Worm (Caenorhabditis elegans) whole organism, L1 larva: Measurements from ENCODE around the gene flp-23.
A peak's percentile ranks its signal among the peaks of the same experiment; 100 is the strongest.

Experiments used
- C04F5.9 ChIP-seq: sonication (generic microtip); optimal IDR thresholded peaks from 2 replicates; lab custom pipeline; 2016; ENCODE audit warnings: missing genetic modification characterization, missing compliant biosample characterization
- C16A3.4 ChIP-seq: fragments of 150-350 bp; optimal IDR thresholded peaks from 2 replicates; lab custom pipeline; 2014; ENCODE audit warnings: missing biosample characterization, missing genetic modification characterization
- C34B4.2 ChIP-seq: sonication (generic microtip); optimal IDR thresholded peaks from 2 replicates; lab custom pipeline; 2017; ENCODE audit warnings: mild to moderate bottlenecking, missing genetic modification characterization, missing compliant biosample characterization
- alr-1 ChIP-seq: fragments of 200-800 bp; sonication (Bioruptor generic); optimal IDR thresholded peaks from 2 replicates; lab custom pipeline; 2018; ENCODE audit warnings: borderline replicate concordance, mild to moderate bottlenecking, missing genetic modification characterization, missing compliant biosample characterization
- aly-2 ChIP-seq: fragments of 150-350 bp; optimal IDR thresholded peaks from 2 replicates; lab custom pipeline; 2014; ENCODE audit warnings: missing biosample characterization, missing genetic modification characterization
- ama-1 ChIP-seq: fragments of 150-350 bp; optimal IDR thresholded peaks from 2 replicates; lab custom pipeline; 2014
- blmp-1 ChIP-seq: fragments of 150-350 bp; optimal IDR thresholded peaks from 2 replicates; lab custom pipeline; 2014; ENCODE audit warnings: missing biosample characterization, missing genetic modification characterization
- ceh-8 ChIP-seq: fragments of 200-800 bp; sonication (Bioruptor generic); optimal IDR thresholded peaks from 2 replicates; lab custom pipeline; 2018; ENCODE audit warnings: mild to moderate bottlenecking, missing genetic modification characterization, moderate library complexity, missing compliant biosample characterization
- ceh-90 ChIP-seq: sonication (generic microtip); optimal IDR thresholded peaks from 2 replicates; lab custom pipeline; 2016; ENCODE audit warnings: missing genetic modification characterization, missing compliant biosample characterization
- ces-1 ChIP-seq: fragments of 150-350 bp; optimal IDR thresholded peaks from 2 replicates; lab custom pipeline; 2014; ENCODE audit warnings: missing biosample characterization, missing genetic modification reagents, missing genetic modification characterization
- dpl-1 ChIP-seq, 3 experiments: fragments of 150-350 bp in 2 of 3; sonication (generic microtip) in 1 of 3; optimal IDR thresholded peaks; 2 replicates each; lab custom pipeline; 2014 to 2017; ENCODE audit warnings: missing biosample characterization in 3 of 3, missing genetic modification characterization in 3 of 3, missing genetic modification reagents in 3 of 3
- efl-1 ChIP-seq, 4 experiments: fragments of 150-350 bp; optimal IDR thresholded peaks in 3 of 4; peaks in 1 of 4; 1 replicate in 1 of 4; 2 replicates in 3 of 4; lab custom pipeline; 2014; ENCODE audit warnings: missing biosample characterization in 2 of 4, missing genetic modification characterization in 2 of 4, missing genetic modification reagents in 2 of 4
- efl-3 ChIP-seq: fragments of 200-800 bp; sonication (Bioruptor generic); optimal IDR thresholded peaks from 2 replicates; lab custom pipeline; 2018; ENCODE audit warnings: mild to moderate bottlenecking, missing genetic modification characterization, missing compliant biosample characterization
- egl-27 ChIP-seq, 2 experiments: fragments of 150-350 bp in 1 of 2; sonication (generic microtip); optimal IDR thresholded peaks; 3 replicates each; lab custom pipeline; 2017 to 2018; ENCODE audit warnings: missing biosample characterization in 2 of 2, missing genetic modification characterization in 2 of 2, missing genetic modification reagents in 2 of 2
- elt-2 ChIP-seq: sonication (generic microtip); optimal IDR thresholded peaks from 2 replicates; lab custom pipeline; 2016; ENCODE audit warnings: missing genetic modification characterization, mild to moderate bottlenecking, inconsistent platforms, missing compliant biosample characterization, missing genetic modification reagents
- elt-3 ChIP-seq, 6 experiments: fragments of 150-350 bp in 1 of 6; sonication (generic microtip); optimal IDR thresholded peaks; 2 replicates each; lab custom pipeline; 2017 to 2018; ENCODE audit warnings: missing biosample characterization in 6 of 6, missing genetic modification characterization in 6 of 6, inconsistent platforms in 1 of 6
- fkh-4 ChIP-seq: sonication (generic microtip); optimal IDR thresholded peaks from 2 replicates; lab custom pipeline; 2016; ENCODE audit warnings: missing compliant biosample characterization, missing genetic modification characterization, borderline replicate concordance
- fkh-8 ChIP-seq: sonication (generic microtip); optimal IDR thresholded peaks from 2 replicates; lab custom pipeline; 2016; ENCODE audit warnings: mild to moderate bottlenecking, missing genetic modification characterization, missing compliant biosample characterization
- hpl-2 ChIP-seq: fragments of 150-350 bp; optimal IDR thresholded peaks from 2 replicates; lab custom pipeline; 2014; ENCODE audit warnings: missing biosample characterization, missing genetic modification reagents, missing genetic modification characterization
- lin-14 ChIP-seq: fragments of 200-800 bp; sonication (Bioruptor generic); optimal IDR thresholded peaks from 2 replicates; lab custom pipeline; 2018; ENCODE audit warnings: mild to moderate bottlenecking, missing genetic modification characterization, moderate library complexity, missing compliant biosample characterization
- lin-35 ChIP-seq, 2 experiments: fragments of 150-350 bp; optimal IDR thresholded peaks; 2 replicates each; lab custom pipeline; 2014; ENCODE audit warnings: missing biosample characterization in 2 of 2, missing genetic modification characterization in 2 of 2, missing genetic modification reagents in 2 of 2
- lir-3 ChIP-seq: sonication (generic microtip); optimal IDR thresholded peaks from 2 replicates; lab custom pipeline; 2016; ENCODE audit warnings: mild to moderate bottlenecking, missing genetic modification characterization, moderate library complexity, missing compliant biosample characterization; ENCODE audit not compliant: poor library complexity
- lsy-2 ChIP-seq, 2 experiments: fragments of 150-350 bp; optimal IDR thresholded peaks; 2 replicates each; lab custom pipeline; 2014; ENCODE audit warnings: missing biosample characterization in 2 of 2, missing genetic modification characterization in 2 of 2
- mdl-1 ChIP-seq, 2 experiments: fragments of 150-350 bp; optimal IDR thresholded peaks; 2 replicates each; lab custom pipeline; 2014 to 2017; ENCODE audit warnings: missing biosample characterization in 2 of 2, missing genetic modification characterization in 2 of 2, inconsistent platforms in 1 of 2
- mep-1 ChIP-seq: fragments of 150-350 bp; optimal IDR thresholded peaks from 2 replicates; lab custom pipeline; 2014; ENCODE audit warnings: missing biosample characterization, missing genetic modification characterization
- nhr-12 ChIP-seq: sonication (generic microtip); optimal IDR thresholded peaks from 2 replicates; lab custom pipeline; 2017; ENCODE audit warnings: missing biosample characterization, missing genetic modification characterization
- nhr-20 ChIP-seq: sonication (generic microtip); optimal IDR thresholded peaks from 2 replicates; lab custom pipeline; 2016; ENCODE audit warnings: mild to moderate bottlenecking, missing genetic modification characterization, missing compliant biosample characterization
- nhr-237 ChIP-seq: fragments of 150-350 bp; optimal IDR thresholded peaks from 2 replicates; lab custom pipeline; 2014; ENCODE audit warnings: missing biosample characterization, missing genetic modification characterization
- nhr-71 ChIP-seq: sonication (generic microtip); optimal IDR thresholded peaks from 2 replicates; lab custom pipeline; 2016; ENCODE audit warnings: mild to moderate bottlenecking, missing genetic modification characterization, moderate library complexity, missing compliant biosample characterization
- nhr-76 ChIP-seq: sonication (generic microtip); optimal IDR thresholded peaks from 2 replicates; lab custom pipeline; 2017; ENCODE audit warnings: missing biosample characterization, missing genetic modification characterization
- nhr-85 ChIP-seq: sonication (generic microtip); peaks from one replicate; lab custom pipeline; 2016; ENCODE audit warnings: missing genetic modification characterization, inconsistent platforms, missing compliant biosample characterization
- pag-3 ChIP-seq: sonication (generic microtip); optimal IDR thresholded peaks from 2 replicates; lab custom pipeline; 2017; ENCODE audit warnings: missing genetic modification characterization, mild to moderate bottlenecking, missing compliant biosample characterization, antibody characterized with exemption, borderline replicate concordance; ENCODE audit not compliant: insufficient read depth
- pqm-1 ChIP-seq: sonication (generic microtip); optimal IDR thresholded peaks from 3 replicates; lab custom pipeline; 2017; ENCODE audit warnings: missing biosample characterization, missing genetic modification characterization
- snpc-4 ChIP-seq: fragments of 150-350 bp; optimal IDR thresholded peaks from 2 replicates; lab custom pipeline; 2014; ENCODE audit warnings: missing biosample characterization, missing genetic modification characterization
- snu-23 ChIP-seq: sonication (generic microtip); optimal IDR thresholded peaks from 2 replicates; lab custom pipeline; 2016; ENCODE audit warnings: missing genetic modification characterization, missing compliant biosample characterization
- tbx-2 ChIP-seq: sonication (generic microtip); optimal IDR thresholded peaks from 2 replicates; lab custom pipeline; 2016; ENCODE audit warnings: missing genetic modification characterization, missing compliant biosample characterization
- unc-30 ChIP-seq: sonication (generic microtip); optimal IDR thresholded peaks from 2 replicates; lab custom pipeline; 2017; ENCODE audit warnings: missing biosample characterization, missing genetic modification characterization
- vab-15 ChIP-seq: sonication (generic microtip); optimal IDR thresholded peaks from 2 replicates; lab custom pipeline; 2017; ENCODE audit warnings: missing genotype, mild to moderate bottlenecking, missing genetic modification characterization, missing compliant biosample characterization
- xbp-1 ChIP-seq: sonication (generic microtip); optimal IDR thresholded peaks from 2 replicates; lab custom pipeline; 2016; ENCODE audit warnings: missing genetic modification characterization, missing compliant biosample characterization
- zag-1 ChIP-seq: fragments of 150-350 bp; optimal IDR thresholded peaks from 2 replicates; lab custom pipeline; 2014; ENCODE audit warnings: missing biosample characterization, missing genetic modification characterization
- zip-4 ChIP-seq: fragments of 200-800 bp; sonication (Bioruptor generic); optimal IDR thresholded peaks from 2 replicates; lab custom pipeline; 2018; ENCODE audit warnings: mild to moderate bottlenecking, missing genetic modification characterization, moderate library complexity, missing compliant biosample characterization

The flp-23 gene

ce11 chrIII:8685590-8686240 lies 35.1 kb downstream of the flp-23 start:
- TF ChIP-seq pqm-1 (no peak), lsy-2 (tag; optimal IDR thresholded peaks at IDR 0.05; lab: Kevin White, UChicago) (no peak), elt-3 (tag; optimal IDR thresholded peaks at IDR 0.05; lab: Kevin White, UChicago) (no peak), unc-30 (no peak), nhr-76 (tag; lab: Kevin White, UChicago) (no peak)

ce11 chrIII:8688438-8688946 lies 37.9 kb downstream of the flp-23 start, which contains the start of gene hadb-1:
hadb-1 (minus strand) TSS chrIII:8688488.
- TF ChIP-seq blmp-1 (tag; lab: Kevin White, UChicago) (peak; percentile 31), mdl-1 (tag; optimal IDR thresholded peaks at IDR 0.05; lab: Kevin White, UChicago) (peak in 1 of 2 experiments; percentile 1), efl-1 (optimal IDR thresholded peaks at IDR 0.05; lab: Kevin White, UChicago) (no peak), efl-1 (GFP tag; optimal IDR thresholded peaks at IDR 0.05 in 1 of 2; lab: Kevin White, UChicago) (peak in 1 of 2 experiments; percentile 53), snpc-4 (tag; lab: Kevin White, UChicago) (no peak), efl-3 (GFP tag; lab: Kevin White, UChicago) (no peak), elt-3 (tag; optimal IDR thresholded peaks at IDR 0.05; lab: Kevin White, UChicago) (peak in 1 of 6 experiments; percentile 66), zip-4 (GFP tag; lab: Kevin White, UChicago) (no peak), nhr-71 (tag; lab: Kevin White, UChicago) (peak; percentile 38), xbp-1 (tag; lab: Kevin White, UChicago) (no peak), nhr-20 (tag; lab: Kevin White, UChicago) (peak; percentile 54), ama-1 (no peak), lin-14 (GFP tag; lab: Kevin White, UChicago) (peak; percentile 81), alr-1 (no peak), nhr-237 (tag; lab: Kevin White, UChicago) (no peak), tbx-2 (tag; lab: Kevin White, UChicago) (no peak), lin-35 (GFP tag; optimal IDR thresholded peaks at IDR 0.05; lab: Kevin White, UChicago) (peak in 1 of 2 experiments; percentile 28), egl-27 (tag; optimal IDR thresholded peaks at IDR 0.05; lab: Kevin White, UChicago) (no peak), nhr-12 (tag; lab: Kevin White, UChicago) (no peak), ces-1 (GFP tag; lab: Kevin White, UChicago) (no peak), ceh-90 (tag; lab: Kevin White, UChicago) (no peak), fkh-4 (tag; lab: Kevin White, UChicago) (no peak), aly-2 (tag; lab: Kevin White, UChicago) (no peak), zag-1 (tag; lab: Kevin White, UChicago) (no peak), pag-3 (no peak), mep-1 (tag; lab: Kevin White, UChicago) (peak; percentile 4), C16A3.4 (tag; lab: Kevin White, UChicago) (no peak), pqm-1 (no peak), snu-23 (GFP tag; lab: Kevin White, UChicago) (peak; percentile 34), hpl-2 (GFP tag; lab: Kevin White, UChicago) (no peak), C34B4.2 (tag; lab: Kevin White, UChicago) (no peak), vab-15 (no peak), nhr-85 (peak; percentile 49), lir-3 (tag; lab: Kevin White, UChicago) (no peak), elt-2 (tag; lab: Kevin White, UChicago) (no peak), ceh-8 (GFP tag; lab: Kevin White, UChicago) (no peak), C04F5.9 (tag; lab: Kevin White, UChicago) (no peak), dpl-1 (GFP tag; optimal IDR thresholded peaks at IDR 0.05; lab: Kevin White, UChicago) (peak in 1 of 3 experiments; percentile 19), fkh-8 (tag; lab: Kevin White, UChicago) (no peak)
